Worm (Caenorhabditis elegans) whole organism, mixed stage, embryonic: ENCODE data around the gene F26D10.13.

ENCODE experiments used
- ceh-83 ChIP-seq: fragments of 200-800 bp; sonication (Bioruptor generic); optimal IDR thresholded peaks from 2 replicates; lab custom pipeline; 2018; ENCODE audit warnings: mild to moderate bottlenecking, missing genetic modification characterization, missing compliant biosample characterization
- drap-1 ChIP-seq: fragments of 200-800 bp; sonication (Bioruptor generic); optimal IDR thresholded peaks from 3 replicates; lab custom pipeline; 2018; ENCODE audit warnings: mild to moderate bottlenecking, missing genetic modification characterization, missing compliant biosample characterization
- lsy-2 ChIP-seq: fragments of 150-350 bp; optimal IDR thresholded peaks from 2 replicates; lab custom pipeline; 2014; ENCODE audit warnings: missing biosample characterization, missing genetic modification characterization
- nhr-76 ChIP-seq: sonication (generic microtip); optimal IDR thresholded peaks from 2 replicates; lab custom pipeline; 2017; ENCODE audit warnings: missing biosample characterization, missing genetic modification characterization
- pha-4 ChIP-seq: fragments of 150-350 bp; optimal IDR thresholded peaks from 2 replicates; lab custom pipeline; 2018; ENCODE audit warnings: missing biosample characterization, missing genetic modification reagents, missing genetic modification characterization
- snpc-4 ChIP-seq: fragments of 150-350 bp; optimal IDR thresholded peaks from 2 replicates; lab custom pipeline; 2014; ENCODE audit warnings: missing biosample characterization, missing genetic modification characterization
- unc-120 ChIP-seq: sonication (generic microtip); optimal IDR thresholded peaks from 2 replicates; lab custom pipeline; 2017; ENCODE audit warnings: missing genetic modification characterization, missing compliant biosample characterization; ENCODE audit not compliant: poor library complexity, severe bottlenecking
- unc-39 ChIP-seq: fragments of 150-350 bp; optimal IDR thresholded peaks from 2 replicates; lab custom pipeline; 2014; ENCODE audit warnings: missing biosample characterization, missing genetic modification characterization
- unc-62 ChIP-seq: fragments of 150-350 bp; optimal IDR thresholded peaks from 2 replicates; lab custom pipeline; 2014; ENCODE audit warnings: missing biosample characterization, missing genetic modification reagents, missing genetic modification characterization
- ztf-11 ChIP-seq: fragments of 150-350 bp; optimal IDR thresholded peaks from 2 replicates; lab custom pipeline; 2014; ENCODE audit warnings: missing biosample characterization, missing genetic modification characterization

- TF ChIP-seq ztf-11: no peak
- TF ChIP-seq pha-4: no peak
- TF ChIP-seq snpc-4 (tag; lab: Kevin White, UChicago): no peak
- no peak for TF ChIP-seq ceh-83 (GFP tag; lab: Kevin White, UChicago)
- TF ChIP-seq unc-120 (tag; lab: Kevin White, UChicago): no peak
- no peak for TF ChIP-seq lsy-2 (tag; lab: Kevin White, UChicago)
- TF ChIP-seq unc-62 (GFP tag; lab: Kevin White, UChicago): no peak
- TF ChIP-seq nhr-76 (tag; lab: Kevin White, UChicago): no peak
- TF ChIP-seq unc-39 (tag; lab: Kevin White, UChicago): no peak
- no peak for TF ChIP-seq drap-1
Measured at ce11 chrIV:17262385-17262784, 2.2 kb downstream of the F26D10.13 start, which contains the start of gene ZK550.6.
